Worm (Caenorhabditis elegans) whole organism, L4 larva: Measurements from ENCODE around the gene F35H10.2.

Source experiments
- D1046.2 ChIP-seq: fragments of 200-800 bp; sonication (Bioruptor generic); IDR thresholded peaks from 2 replicates; pipeline ENCODE4 v1.3.6; 2022; ENCODE audit warnings: missing genetic modification characterization, missing compliant biosample characterization
- F10B5.3 ChIP-seq: sonication (generic microtip); optimal IDR thresholded peaks from 2 replicates; lab custom pipeline; 2016; ENCODE audit warnings: mild to moderate bottlenecking, missing genetic modification characterization, missing compliant biosample characterization
- F37D6.2 ChIP-seq: sonication (generic microtip); optimal IDR thresholded peaks from 2 replicates; lab custom pipeline; 2016; ENCODE audit warnings: mild to moderate bottlenecking, missing genetic modification characterization, missing compliant biosample characterization
- T26A8.4 ChIP-seq: fragments of 200-800 bp; sonication (Bioruptor generic); IDR thresholded peaks from 2 replicates; pipeline ENCODE4 v1.3.6; 2022; ENCODE audit warnings: missing genetic modification characterization, missing compliant biosample characterization
- Y105C5A.15 ChIP-seq: fragments of 200-800 bp; sonication (Bioruptor generic); IDR thresholded peaks from 2 replicates; pipeline ENCODE4 v1.3.6; 2022; ENCODE audit warnings: missing genetic modification characterization, missing compliant biosample characterization
- aha-1 ChIP-seq: fragments of 150-350 bp; peaks from one replicate; lab custom pipeline; 2014; ENCODE audit warnings: missing biosample characterization, missing genetic modification characterization
- aly-2 ChIP-seq: sonication (generic microtip); optimal IDR thresholded peaks from 2 replicates; lab custom pipeline; 2018; ENCODE audit warnings: missing biosample characterization, missing genetic modification characterization
- ama-1 ChIP-seq: fragments of 150-350 bp; optimal IDR thresholded peaks from 2 replicates; lab custom pipeline; 2014; ENCODE audit warnings: inconsistent platforms, mixed read lengths
- arid-1 ChIP-seq: fragments of 200-800 bp; sonication (Bioruptor generic); conservative IDR thresholded peaks from 2 replicates; pipeline ENCODE4 v1.3.6; 2022; ENCODE audit warnings: missing genetic modification reagents, missing genetic modification characterization, missing compliant biosample characterization
- ceh-20 ChIP-seq: fragments of 200-800 bp; sonication (Bioruptor generic); IDR thresholded peaks from 2 replicates; pipeline ENCODE4 v1.3.6; 2022; ENCODE audit warnings: missing genetic modification reagents, missing genetic modification characterization, missing compliant biosample characterization
- ceh-62 ChIP-seq: sonication (generic microtip); optimal IDR thresholded peaks from 2 replicates; lab custom pipeline; 2017; ENCODE audit warnings: missing biosample characterization, missing genetic modification characterization
- ceh-82 ChIP-seq: sonication (generic microtip); optimal IDR thresholded peaks from 2 replicates; lab custom pipeline; 2017; ENCODE audit warnings: missing biosample characterization, missing genetic modification characterization
- ctbp-1 ChIP-seq: fragments of 200-800 bp; sonication (Bioruptor generic); IDR thresholded peaks from 2 replicates; pipeline ENCODE4 v1.3.6; 2022; ENCODE audit warnings: missing genetic modification reagents, missing genetic modification characterization, missing compliant biosample characterization
- daf-16 ChIP-seq, 3 experiments: sonication (generic microtip); optimal IDR thresholded peaks; 2 replicates each; lab custom pipeline; 2016 to 2017; ENCODE audit warnings: missing genetic modification characterization in 3 of 3, missing genetic modification reagents in 3 of 3, mild to moderate bottlenecking in 2 of 3, missing compliant biosample characterization in 2 of 3, missing biosample characterization in 1 of 3, moderate library complexity in 1 of 3
- dpl-1 ChIP-seq: fragments of 150-350 bp; optimal IDR thresholded peaks from 2 replicates; lab custom pipeline; 2014; ENCODE audit warnings: missing biosample characterization, missing genetic modification reagents, missing genetic modification characterization
- duxl-1 ChIP-seq: sonication (generic microtip); optimal IDR thresholded peaks from 2 replicates; lab custom pipeline; 2016; ENCODE audit warnings: mild to moderate bottlenecking, missing genetic modification characterization, moderate library complexity, missing compliant biosample characterization; ENCODE audit not compliant: poor library complexity
- hmg-1.1 ChIP-seq: fragments of 200-800 bp; sonication (Bioruptor generic); IDR thresholded peaks from 2 replicates; pipeline ENCODE4 v1.3.6; 2022; ENCODE audit warnings: missing genetic modification reagents, missing genetic modification characterization, missing compliant biosample characterization
- jun-1 ChIP-seq: fragments of 150-350 bp; optimal IDR thresholded peaks from 2 replicates; lab custom pipeline; 2014; ENCODE audit warnings: missing biosample characterization, missing genetic modification reagents, missing genetic modification characterization
- lin-1 ChIP-seq: fragments of 200-800 bp; sonication (Bioruptor generic); IDR thresholded peaks from 2 replicates; pipeline ENCODE4 v1.3.6; 2022; ENCODE audit warnings: missing genetic modification reagents, missing genetic modification characterization, missing compliant biosample characterization
- lin-13 ChIP-seq: fragments of 150-350 bp; optimal IDR thresholded peaks from 2 replicates; lab custom pipeline; 2014; ENCODE audit warnings: missing biosample characterization, missing genetic modification reagents, missing genetic modification characterization
- lsy-2 ChIP-seq, 2 experiments: fragments of 150-350 bp in 1 of 2; sonication (generic microtip) in 1 of 2; optimal IDR thresholded peaks; 2 replicates each; lab custom pipeline; 2014 to 2017; ENCODE audit warnings: missing biosample characterization in 2 of 2, missing genetic modification characterization in 2 of 2
- mdl-1 ChIP-seq, 2 experiments: fragments of 150-350 bp in 1 of 2; sonication (generic microtip) in 1 of 2; optimal IDR thresholded peaks; 2 replicates each; lab custom pipeline; 2014 to 2017; ENCODE audit warnings: missing biosample characterization in 2 of 2, missing genetic modification characterization in 2 of 2
- mep-1 ChIP-seq: fragments of 150-350 bp; sonication (generic microtip); optimal IDR thresholded peaks from 3 replicates; lab custom pipeline; 2014; ENCODE audit warnings: missing biosample characterization, missing genetic modification characterization
- mes-2 ChIP-seq: sonication (generic microtip); optimal IDR thresholded peaks from 2 replicates; lab custom pipeline; 2016; ENCODE audit warnings: missing genotype, mild to moderate bottlenecking, missing genetic modification characterization, missing compliant biosample characterization; ENCODE audit not compliant: poor library complexity, severe bottlenecking
- mxl-2 ChIP-seq: fragments of 200-800 bp; sonication (Bioruptor generic); conservative IDR thresholded peaks from 2 replicates; pipeline ENCODE4 v1.3.6; 2022; ENCODE audit warnings: missing genetic modification reagents, missing genetic modification characterization, missing compliant biosample characterization
- mxl-3 ChIP-seq: fragments of 200-800 bp; sonication (Bioruptor generic); optimal IDR thresholded peaks from 2 replicates; lab custom pipeline; 2018; ENCODE audit warnings: mild to moderate bottlenecking, missing genetic modification characterization, missing compliant biosample characterization
- nhr-102 ChIP-seq: sonication (generic microtip); optimal IDR thresholded peaks from 2 replicates; lab custom pipeline; 2016; ENCODE audit warnings: mild to moderate bottlenecking, missing genetic modification characterization, moderate library complexity, missing compliant biosample characterization
- nhr-11 ChIP-seq: fragments of 150-350 bp; optimal IDR thresholded peaks from 2 replicates; lab custom pipeline; 2014; ENCODE audit warnings: missing biosample characterization, missing genetic modification characterization
- nhr-237 ChIP-seq: sonication (generic microtip); optimal IDR thresholded peaks from 2 replicates; lab custom pipeline; 2017; ENCODE audit warnings: missing biosample characterization, missing genetic modification characterization
- nhr-25 ChIP-seq: sonication (generic microtip); optimal IDR thresholded peaks from 2 replicates; lab custom pipeline; 2017; ENCODE audit warnings: missing genetic modification characterization, mild to moderate bottlenecking, missing compliant biosample characterization, antibody characterized with exemption, moderate library complexity, borderline replicate concordance; ENCODE audit not compliant: insufficient read depth
- nhr-41 ChIP-seq: fragments of 200-800 bp; sonication (Bioruptor generic); IDR thresholded peaks from 2 replicates; pipeline ENCODE4 v1.3.6; 2022; ENCODE audit warnings: missing genetic modification reagents, missing genetic modification characterization, missing compliant biosample characterization
- nhr-42 ChIP-seq: fragments of 200-800 bp; sonication (Bioruptor generic); IDR thresholded peaks from 2 replicates; pipeline ENCODE4 v1.3.6; 2022; ENCODE audit warnings: missing genetic modification characterization, missing compliant biosample characterization
- nhr-48 ChIP-seq: sonication (generic microtip); optimal IDR thresholded peaks from 2 replicates; lab custom pipeline; 2016; ENCODE audit warnings: mild to moderate bottlenecking, missing genetic modification characterization, missing compliant biosample characterization
- nhr-6 ChIP-seq: fragments of 150-350 bp; optimal IDR thresholded peaks from 2 replicates; lab custom pipeline; 2014; ENCODE audit warnings: missing biosample characterization, missing genetic modification characterization
- nhr-77 ChIP-seq: fragments of 150-350 bp; optimal IDR thresholded peaks from 2 replicates; lab custom pipeline; 2014; ENCODE audit warnings: missing biosample characterization, missing genetic modification characterization
- pha-4 ChIP-seq, 2 experiments: fragments of 150-350 bp in 1 of 2; fragments of 200-800 bp in 1 of 2; sonication (Bioruptor generic) in 1 of 2; IDR thresholded peaks in 1 of 2; optimal IDR thresholded peaks in 1 of 2; 2 replicates each; pipeline versions ENCODE4 v1.3.6 to Lab custom; 2014 to 2022; ENCODE audit warnings: missing genetic modification characterization in 2 of 2, missing genetic modification reagents in 2 of 2, missing biosample characterization in 1 of 2, missing compliant biosample characterization in 1 of 2
- set-16 ChIP-seq: fragments of 200-800 bp; sonication (Bioruptor generic); IDR thresholded peaks from 2 replicates; pipeline ENCODE4 v1.3.6; 2022; ENCODE audit warnings: missing genetic modification reagents, missing genetic modification characterization, missing compliant biosample characterization
- skn-1 ChIP-seq: fragments of 150-350 bp; optimal IDR thresholded peaks from 2 replicates; lab custom pipeline; 2014; ENCODE audit warnings: missing biosample characterization, missing genetic modification characterization
- snpc-1.2 ChIP-seq: fragments of 200-800 bp; sonication (Bioruptor generic); IDR thresholded peaks from 2 replicates; pipeline ENCODE4 v1.3.6; 2022; ENCODE audit warnings: missing genetic modification reagents, missing genetic modification characterization, missing compliant biosample characterization
- spr-3 ChIP-seq: fragments of 200-800 bp; sonication (Bioruptor generic); optimal IDR thresholded peaks from 2 replicates; lab custom pipeline; 2018; ENCODE audit warnings: mild to moderate bottlenecking, missing genetic modification characterization, missing compliant biosample characterization
- tag-97 ChIP-seq: fragments of 200-800 bp; sonication (Bioruptor generic); IDR thresholded peaks from 2 replicates; pipeline ENCODE4 v1.3.6; 2022; ENCODE audit warnings: missing genetic modification characterization, missing compliant biosample characterization
- tra-1 ChIP-seq: fragments of 200-800 bp; sonication (Bioruptor generic); IDR thresholded peaks from 2 replicates; pipeline ENCODE4 v1.3.6; 2022; ENCODE audit warnings: missing genetic modification reagents, missing genetic modification characterization, missing compliant biosample characterization
- unc-39 ChIP-seq: sonication (generic microtip); optimal IDR thresholded peaks from 2 replicates; lab custom pipeline; 2017; ENCODE audit warnings: missing biosample characterization, missing genetic modification characterization
- unc-62 ChIP-seq, 3 experiments: fragments of 150-350 bp in 1 of 3; sonication (generic microtip); optimal IDR thresholded peaks in 2 of 3; peaks in 1 of 3; 1 replicate in 1 of 3; 2 replicates in 2 of 3; lab custom pipeline; 2014 to 2017; ENCODE audit warnings: missing biosample characterization in 3 of 3, missing genetic modification characterization in 3 of 3, missing genetic modification reagents in 3 of 3, missing genotype in 1 of 3
- zfp-3 ChIP-seq: fragments of 200-800 bp; sonication (Bioruptor generic); conservative IDR thresholded peaks from 2 replicates; pipeline ENCODE4 v1.3.6; 2022; ENCODE audit warnings: missing genetic modification reagents, missing genetic modification characterization, missing compliant biosample characterization

F35H10.2 gene

DNA sequence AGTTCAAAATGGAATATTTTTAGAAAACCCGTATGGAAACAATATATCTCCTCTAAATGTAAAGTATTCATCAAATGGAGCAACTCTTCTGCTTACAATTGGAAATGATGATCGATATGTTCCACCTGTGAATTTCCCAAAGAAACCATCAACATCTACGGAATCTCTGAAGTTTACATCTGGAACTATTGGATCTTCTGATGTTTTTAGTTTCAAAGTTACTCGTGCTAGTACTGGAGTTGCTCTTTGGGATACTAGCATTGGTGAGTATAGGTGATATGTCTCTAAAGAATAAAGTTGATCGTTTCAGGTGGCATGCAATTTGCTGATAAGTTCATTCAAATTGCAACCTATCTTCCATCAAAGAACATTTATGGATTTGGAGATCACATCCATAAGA is 38.9 kb downstream of the F35H10.2 start:
- TF ChIP-seq ceh-62 (tag; lab: Kevin White, UChicago) (no peak), aha-1 (peak; percentile 93), aly-2 (tag; lab: Kevin White, UChicago) (no peak)

DNA sequence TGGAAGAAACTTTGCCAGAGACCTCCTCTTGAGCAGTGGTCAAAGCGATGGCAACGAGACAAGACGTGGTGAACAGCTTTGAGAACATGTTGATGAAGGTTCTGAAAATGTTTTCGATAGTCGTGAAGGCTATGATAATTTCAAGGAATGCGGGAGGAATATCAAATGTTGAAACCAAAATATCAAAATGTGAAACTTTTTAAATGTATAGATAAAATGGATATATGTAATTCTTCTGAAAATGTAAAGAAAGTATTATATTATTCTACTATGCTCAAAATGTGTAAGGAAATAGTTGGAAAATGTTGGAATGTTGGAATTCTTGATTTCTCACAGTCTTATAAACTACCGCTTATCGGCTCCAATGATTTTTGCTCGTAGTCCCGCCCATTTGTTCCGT is 40.1 kb downstream of the F35H10.2 start, which contains the start of gene D2096.6:
Gene D2096.6, minus strand, starts transcription at position 101 of the 400 bp plus-strand sequence.
- TF ChIP-seq nhr-102 = no peak
- no peak for TF ChIP-seq zfp-3
- TF ChIP-seq ceh-82 (tag; lab: Kevin White, UChicago) = no peak
- TF ChIP-seq snpc-1.2 = no peak
- TF ChIP-seq mdl-1 (tag; optimal IDR thresholded peaks at IDR 0.05; lab: Kevin White, UChicago) = no peak
- no peak for TF ChIP-seq duxl-1 (tag; lab: Kevin White, UChicago)
- TF ChIP-seq lin-1 (GFP tag; lab: Robert Waterston, UW) = no peak
- no peak for TF ChIP-seq nhr-77 (tag; lab: Kevin White, UChicago)
- no peak for TF ChIP-seq dpl-1
- no peak for TF ChIP-seq set-16 (GFP tag; lab: Robert Waterston, UW)
- no peak for TF ChIP-seq lsy-2 (tag; optimal IDR thresholded peaks at IDR 0.05; lab: Kevin White, UChicago)
- TF ChIP-seq lin-13 (GFP tag; lab: Kevin White, UChicago) = no peak
- TF ChIP-seq nhr-48 (tag; lab: Kevin White, UChicago) = no peak

DNA sequence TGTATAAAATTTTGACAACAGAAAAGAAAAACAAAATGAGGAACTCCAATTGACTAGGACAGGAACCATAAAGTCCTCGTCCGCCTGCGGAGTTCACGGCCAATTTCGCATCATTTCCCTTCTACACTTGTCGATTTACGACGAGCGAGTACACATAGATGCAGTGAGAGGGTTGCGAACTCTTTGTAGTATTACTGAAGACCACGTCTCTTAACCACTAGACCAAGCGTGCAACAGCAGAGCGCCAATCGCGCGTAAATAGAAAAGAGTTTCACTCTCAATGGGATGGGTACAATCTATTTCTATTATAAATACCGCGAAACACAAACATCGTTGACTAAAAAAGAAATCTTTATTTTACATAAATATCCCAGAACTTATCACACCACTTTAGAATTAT is 46.4 kb downstream of the F35H10.2 start:
- TF ChIP-seq nhr-77 (tag; lab: Kevin White, UChicago) (peak; percentile 48), F37D6.2 (tag; lab: Kevin White, UChicago) (peak; percentile 45), lsy-2 (tag; optimal IDR thresholded peaks at IDR 0.05; lab: Kevin White, UChicago) (peak in 1 of 2 experiments; percentile 4), nhr-25 (tag; lab: Kevin White, UChicago) (no peak), T26A8.4 (GFP tag; lab: Robert Waterston, UW) (no peak; the same call in none of the 2 replicates), spr-3 (GFP tag; lab: Kevin White, UChicago) (peak; percentile 51), nhr-41 (GFP tag; lab: Robert Waterston, UW) (peak; percentile 21; the same call in 1 of the 2 replicates), unc-39 (tag; lab: Kevin White, UChicago) (no peak), nhr-6 (tag; lab: Kevin White, UChicago) (peak; percentile 14), pha-4 (GFP tag; IDR thresholded peaks at IDR 0.05; lab: Robert Waterston, UW) (peak; percentile 89), pha-4 (tag; optimal IDR thresholded peaks at IDR 0.05; lab: Kevin White, UChicago) (peak; percentile 61), ctbp-1 (GFP tag; lab: Robert Waterston, UW) (peak; percentile 77; the same call in 1 of the 2 replicates), mxl-2 (GFP tag; lab: Robert Waterston, UW) (no peak), jun-1 (tag; lab: Kevin White, UChicago) (peak; percentile 50), ceh-20 (GFP tag; lab: Robert Waterston, UW) (peak; percentile 57; the same call in 1 of the 2 replicates), mes-2 (tag; lab: Kevin White, UChicago) (peak; percentile 89), duxl-1 (tag; lab: Kevin White, UChicago) (peak; percentile 65), skn-1 (no peak), mdl-1 (tag; optimal IDR thresholded peaks at IDR 0.05; lab: Kevin White, UChicago) (peak in 1 of 2 experiments; percentile 53), hmg-1.1 (GFP tag; lab: Robert Waterston, UW) (peak; percentile 88), F10B5.3 (tag; lab: Kevin White, UChicago) (no peak), nhr-237 (tag; lab: Kevin White, UChicago) (no peak), daf-16 (GFP tag; optimal IDR thresholded peaks at IDR 0.05; lab: Kevin White, UChicago) (peak; percentile 42 to 88), daf-16 (tag; optimal IDR thresholded peaks at IDR 0.05; lab: Kevin White, UChicago) (peak; percentile 85), lin-1 (GFP tag; lab: Robert Waterston, UW) (0 out of 2 replicates have a peak, but pooled peaks have one; percentile 49), arid-1 (peak; percentile 82), nhr-11 (tag; lab: Kevin White, UChicago) (peak; percentile 57), D1046.2 (GFP tag; lab: Robert Waterston, UW) (peak; percentile 61; the same call in 1 of the 2 replicates), nhr-42 (peak; percentile 76), Y105C5A.15 (GFP tag; lab: Robert Waterston, UW) (peak; percentile 83), mep-1 (tag; lab: Kevin White, UChicago) (peak; percentile 87), set-16 (GFP tag; lab: Robert Waterston, UW) (no peak), tra-1 (GFP tag; lab: Robert Waterston, UW) (peak; percentile 57; the same call in 1 of the 2 replicates), unc-62 (GFP tag; optimal IDR thresholded peaks at IDR 0.05 in 1 of 2; lab: Kevin White, UChicago) (no peak), unc-62 (tag; optimal IDR thresholded peaks at IDR 0.05; lab: Kevin White, UChicago) (no peak), mxl-3 (GFP tag; lab: Kevin White, UChicago) (peak; percentile 45), tag-97 (GFP tag; lab: Robert Waterston, UW) (no peak), ama-1 (lab: Kevin White, UChicago) (peak; percentile 60)
